Worm (Caenorhabditis elegans) whole organism, mixed stage, embryonic: ENCODE measurements around the gene F43C11.16.

ENCODE experiments used
- blmp-1 ChIP-seq: fragments of 150-350 bp; optimal IDR thresholded peaks from 2 replicates; lab custom pipeline; 2014; ENCODE audit warnings: missing biosample characterization, missing genetic modification characterization
- lin-13 ChIP-seq: fragments of 150-350 bp; optimal IDR thresholded peaks from 2 replicates; lab custom pipeline; 2014; ENCODE audit warnings: missing biosample characterization, missing genetic modification characterization
- sem-2 ChIP-seq: fragments of 200-800 bp; sonication (Bioruptor generic); optimal IDR thresholded peaks from 2 replicates; lab custom pipeline; 2018; ENCODE audit warnings: mild to moderate bottlenecking, missing genetic modification characterization, missing compliant biosample characterization

ce11 chrII:2379673-2380072 is 19.8 kb upstream of the F43C11.16 start:
- TF ChIP-seq blmp-1 (tag; lab: Kevin White, UChicago) = no peak
- no peak for TF ChIP-seq lin-13 (tag; lab: Kevin White, UChicago)
- no peak for TF ChIP-seq sem-2
